Fruit fly (Drosophila melanogaster) whole organism, pupa: ENCODE results near the gene MsR2.

Source experiments
- CG10348 ChIP-seq: fragments of 200-800 bp; sonication (Bioruptor generic); IDR thresholded peaks from 2 replicates; pipeline ENCODE4 v1.3.6; 2022; ENCODE audit warnings: missing biosample characterization, missing genetic modification characterization
- CG12605 ChIP-seq: fragments of 200-800 bp; sonication (Bioruptor generic); IDR thresholded peaks from 2 replicates; pipeline ENCODE4 v1.3.6; 2022; ENCODE audit warnings: missing biosample characterization, missing genetic modification characterization
- CG13204 ChIP-seq: fragments of 200-800 bp; sonication (Bioruptor generic); optimal IDR thresholded peaks from 2 replicates; lab custom pipeline; 2018; ENCODE audit warnings: missing biosample characterization, mild to moderate bottlenecking, missing genetic modification characterization, moderate library complexity
- CG14655 ChIP-seq: fragments of 200-800 bp; sonication (Bioruptor generic); optimal IDR thresholded peaks from 3 replicates; lab custom pipeline; 2017; ENCODE audit warnings: mild to moderate bottlenecking, missing biosample characterization, missing genetic modification reagents, missing genetic modification characterization
- CG15710 ChIP-seq: fragments of 200-800 bp; sonication (Bioruptor generic); optimal IDR thresholded peaks from 2 replicates; lab custom pipeline; 2018; ENCODE audit warnings: missing biosample characterization, mild to moderate bottlenecking, missing genetic modification characterization, moderate library complexity
- CG17806 ChIP-seq: fragments of 200-800 bp; sonication (Bioruptor generic); optimal IDR thresholded peaks from 2 replicates; lab custom pipeline; 2018; ENCODE audit warnings: missing biosample characterization, mild to moderate bottlenecking, missing genetic modification characterization, moderate library complexity
- CG32121 ChIP-seq: fragments of 200-800 bp; sonication (Bioruptor generic); IDR thresholded peaks from 2 replicates; pipeline ENCODE4 v1.3.6; 2022; ENCODE audit warnings: missing biosample characterization, missing genetic modification characterization
- CG34367 ChIP-seq: fragments of 200-800 bp; sonication (Bioruptor generic); optimal IDR thresholded peaks from 2 replicates; lab custom pipeline; 2018; ENCODE audit warnings: missing biosample characterization, mild to moderate bottlenecking, missing genetic modification characterization
- CG4496 ChIP-seq: fragments of 200-800 bp; sonication (Bioruptor generic); IDR thresholded peaks from 3 replicates; pipeline ENCODE4 v1.3.6; 2022; ENCODE audit warnings: missing biosample characterization, missing genetic modification characterization
- CG8159 ChIP-seq: fragments of 200-800 bp; sonication (Bioruptor generic); optimal IDR thresholded peaks from 3 replicates; lab custom pipeline; 2018; ENCODE audit warnings: missing biosample characterization, mild to moderate bottlenecking, missing genetic modification characterization, moderate library complexity
- CG8301 ChIP-seq: fragments of 200-800 bp; sonication (Bioruptor generic); optimal IDR thresholded peaks from 2 replicates; lab custom pipeline; 2018; ENCODE audit warnings: missing biosample characterization, mild to moderate bottlenecking, missing genetic modification characterization
- CG9948 ChIP-seq: fragments of 200-800 bp; sonication (Bioruptor generic); optimal IDR thresholded peaks from 2 replicates; lab custom pipeline; 2018; ENCODE audit warnings: missing biosample characterization, mild to moderate bottlenecking, missing genetic modification characterization, moderate library complexity
- D1 ChIP-seq: fragments of 200-800 bp; sonication (Bioruptor generic); optimal IDR thresholded peaks from 2 replicates; lab custom pipeline; 2018; ENCODE audit warnings: missing biosample characterization, mild to moderate bottlenecking, missing genetic modification characterization, moderate library complexity
- EcR ChIP-seq: fragments of 200-800 bp; sonication (Bioruptor generic); optimal IDR thresholded peaks from 3 replicates; lab custom pipeline; 2019; ENCODE audit warnings: missing biosample characterization, missing genetic modification characterization, mild to moderate bottlenecking, moderate library complexity, missing genetic modification reagents
- Ets98B ChIP-seq: fragments of 200-800 bp; sonication (Bioruptor generic); IDR thresholded peaks from 2 replicates; pipeline ENCODE4 v1.3.6; 2022; ENCODE audit warnings: missing biosample characterization, missing genetic modification characterization
- Pif1A ChIP-seq: fragments of 200-800 bp; sonication (Bioruptor generic); optimal IDR thresholded peaks from 3 replicates; lab custom pipeline; 2016; ENCODE audit warnings: missing biosample characterization, missing genetic modification characterization
- Pif1B ChIP-seq: fragments of 200-800 bp; sonication (Bioruptor generic); optimal IDR thresholded peaks from 3 replicates; lab custom pipeline; 2016; ENCODE audit warnings: missing biosample characterization, missing genetic modification characterization
- Snoo ChIP-seq: fragments of 200-800 bp; sonication (Bioruptor generic); optimal IDR thresholded peaks from 3 replicates; lab custom pipeline; 2017; ENCODE audit warnings: missing biosample characterization, mild to moderate bottlenecking, missing genetic modification characterization, inconsistent platforms
- fd96Ca ChIP-seq: fragments of 200-800 bp; sonication (Bioruptor generic); IDR thresholded peaks from 3 replicates; pipeline ENCODE4 v1.3.6; 2022; ENCODE audit warnings: missing biosample characterization, missing genetic modification characterization
- gl ChIP-seq: fragments of 200-800 bp; sonication (Bioruptor generic); optimal IDR thresholded peaks from 2 replicates; lab custom pipeline; 2018; ENCODE audit warnings: missing biosample characterization, mild to moderate bottlenecking, missing genetic modification characterization
- rn ChIP-seq: fragments of 200-800 bp; sonication (Bioruptor generic); IDR thresholded peaks from 2 replicates; pipeline ENCODE4 v1.3.6; 2022; ENCODE audit warnings: missing biosample characterization, missing genetic modification characterization

MsR2 gene

DNA sequence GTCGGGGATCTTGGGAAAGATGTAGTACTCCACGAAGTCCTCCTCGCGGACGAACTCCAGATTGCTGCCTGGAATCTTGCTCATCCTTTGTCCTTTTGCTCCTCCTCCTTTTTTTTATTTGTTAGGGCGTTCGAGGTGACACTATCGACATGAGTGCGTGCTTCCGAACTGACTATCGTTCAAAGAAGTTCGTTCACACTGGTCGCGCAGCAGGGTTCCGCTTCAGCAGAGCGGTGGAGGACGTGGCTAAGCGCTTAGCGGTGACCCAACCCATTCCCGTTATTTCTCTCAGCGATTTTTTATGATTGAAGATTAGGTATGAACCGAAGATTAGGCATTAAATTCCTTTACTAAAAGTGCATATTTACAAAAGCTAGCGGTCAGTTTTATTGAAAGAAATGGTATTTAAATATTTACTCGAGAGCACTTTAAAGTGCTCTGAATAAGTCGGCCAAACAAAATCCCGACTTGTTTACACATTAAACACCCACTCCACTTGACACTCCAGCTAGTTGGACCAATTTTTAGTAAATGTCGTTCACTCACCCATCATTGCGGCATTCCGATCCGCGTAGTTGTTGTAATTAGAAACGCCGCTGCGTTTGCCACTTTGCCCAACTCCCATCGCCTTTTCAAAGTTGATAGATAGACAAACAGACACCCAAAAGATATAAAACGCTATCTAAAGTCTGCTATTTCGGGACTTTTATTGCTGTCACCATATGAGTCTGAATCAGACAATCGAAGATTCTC lies 16.8 kb upstream of the MsR2 start, which contains the start of the genes ecd and CG13806:
ecd (minus strand) TSS at position 166 of the 753 bp plus-strand sequence.
CG13806 (plus strand) TSS at position 703 of the 753 bp plus-strand sequence.
- TF ChIP-seq CG10348 (GFP tag; lab: Robert Waterston, UW) (no peak), Snoo (no peak), CG8301 (tag; lab: Kevin White, UChicago) (no peak), rn (GFP tag; lab: Robert Waterston, UW) (no peak), CG4496 (GFP tag; lab: Robert Waterston, UW) (0 out of 3 replicates have a peak, but pooled peaks have one; percentile 50), Pif1A (GFP tag; lab: Kevin White, UChicago) (no peak), CG34367 (tag; lab: Kevin White, UChicago) (no peak), CG8159 (no peak), CG32121 (GFP tag; lab: Robert Waterston, UW) (peak; percentile 19; the same call in 1 of the 2 replicates), CG13204 (GFP tag; lab: Kevin White, UChicago) (no peak), fd96Ca (GFP tag; lab: Robert Waterston, UW) (peak; percentile 37; the same call in 1 of the 3 replicates), EcR (GFP tag; lab: Kevin White, UChicago) (no peak), CG9948 (tag; lab: Kevin White, UChicago) (no peak), Ets98B (no peak), CG12605 (GFP tag; lab: Robert Waterston, UW) (no peak), D1 (tag; lab: Kevin White, UChicago) (no peak)
- TF ChIP-seq, all 21 proteins: peak for 3

DNA sequence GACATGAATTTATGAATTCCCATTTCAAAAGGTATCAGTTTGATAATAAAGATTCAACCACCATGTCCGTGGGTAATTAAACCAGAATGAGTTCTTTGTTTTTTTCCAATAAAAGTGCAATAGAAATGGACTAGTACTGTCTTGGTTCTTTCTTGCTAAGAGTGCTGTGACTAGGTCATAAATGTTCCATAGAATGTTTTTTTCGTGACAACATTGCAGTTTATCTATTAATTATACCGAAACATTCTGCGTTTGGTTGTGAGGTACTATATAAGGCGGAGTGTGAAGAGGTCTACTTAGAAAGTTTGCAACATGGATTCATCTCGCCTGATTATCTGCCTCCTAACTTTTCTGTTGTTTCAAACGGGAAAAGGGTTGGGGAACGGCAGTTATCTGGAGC lies 15.1 kb upstream of the MsR2 start, which contains the start of gene obst-I:
obst-I (plus strand) TSS at position 301 of the 400 bp plus-strand sequence.
- TF ChIP-seq EcR (GFP tag; lab: Kevin White, UChicago), result no peak
- TF ChIP-seq Snoo, result no peak
- TF ChIP-seq CG9948 (tag; lab: Kevin White, UChicago), result no peak
- no peak for TF ChIP-seq CG14655 (GFP tag; lab: Kevin White, UChicago)
- no peak for TF ChIP-seq CG10348 (GFP tag; lab: Robert Waterston, UW)
- no peak for TF ChIP-seq Pif1A (GFP tag; lab: Kevin White, UChicago)
- TF ChIP-seq CG34367 (tag; lab: Kevin White, UChicago), result no peak
- TF ChIP-seq CG32121 (GFP tag; lab: Robert Waterston, UW), result no peak
- no peak for TF ChIP-seq Pif1B
- TF ChIP-seq CG4496 (GFP tag; lab: Robert Waterston, UW), result no peak
- no peak for TF ChIP-seq CG13204 (GFP tag; lab: Kevin White, UChicago)
- TF ChIP-seq CG8301 (tag; lab: Kevin White, UChicago), result no peak
- no peak for TF ChIP-seq CG17806
- no peak for TF ChIP-seq CG8159
- no peak for TF ChIP-seq CG12605 (GFP tag; lab: Robert Waterston, UW)
- TF ChIP-seq D1 (tag; lab: Kevin White, UChicago), result no peak
- TF ChIP-seq gl (tag; lab: Kevin White, UChicago), result no peak
- no peak for TF ChIP-seq fd96Ca (GFP tag; lab: Robert Waterston, UW)

DNA sequence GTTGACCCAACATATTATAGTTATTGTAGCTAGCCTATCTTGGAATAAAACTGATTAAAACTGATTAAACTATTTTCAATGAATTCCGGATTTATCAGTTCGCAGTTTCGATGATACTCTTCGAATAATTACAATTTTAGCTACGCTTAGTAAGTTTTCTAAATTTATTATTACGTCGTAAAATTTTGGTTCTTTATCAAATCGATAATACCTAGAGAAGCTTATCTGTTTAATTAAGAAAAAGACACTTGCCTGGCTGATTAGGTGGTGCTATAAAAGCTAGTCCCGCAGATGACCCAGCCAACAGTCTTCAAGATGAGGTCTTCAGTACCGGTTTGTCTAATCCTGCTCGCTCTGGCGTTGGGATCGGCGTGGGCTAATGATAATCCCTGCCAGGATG lies 14.2 kb upstream of the MsR2 start, which contains the start of gene CG32302:
CG32302 (plus strand) TSS at position 301 of the 400 bp plus-strand sequence.
- TF ChIP-seq CG15710 (tag; lab: Kevin White, UChicago) (no peak), Pif1B (no peak), CG34367 (tag; lab: Kevin White, UChicago) (no peak), gl (tag; lab: Kevin White, UChicago) (no peak), fd96Ca (GFP tag; lab: Robert Waterston, UW) (no peak)

DNA sequence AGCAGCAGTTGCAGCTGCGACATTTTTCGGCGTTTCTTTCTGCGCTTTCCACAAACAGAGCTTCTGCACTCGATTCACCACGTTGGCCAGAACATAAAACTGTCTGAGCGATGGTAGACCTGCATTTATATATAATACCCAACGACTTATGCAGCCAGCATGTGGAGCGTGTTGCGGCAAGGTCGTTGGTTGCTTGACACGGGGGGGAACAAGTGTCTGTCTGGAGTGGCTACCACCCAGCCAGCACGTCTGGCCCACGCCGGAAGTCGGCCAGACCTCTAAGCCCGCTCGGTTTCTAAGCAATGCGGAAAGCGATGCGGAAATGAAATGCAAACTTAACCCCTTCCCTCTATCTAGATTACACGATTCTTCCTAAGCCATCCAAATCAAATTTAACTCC lies 10.0 kb upstream of the MsR2 start, which contains the start of gene yellow-g:
yellow-g (minus strand) TSS at position 101 of the 400 bp plus-strand sequence.
- TF ChIP-seq CG4496 (GFP tag; lab: Robert Waterston, UW) (no peak), CG13204 (GFP tag; lab: Kevin White, UChicago) (no peak)

DNA sequence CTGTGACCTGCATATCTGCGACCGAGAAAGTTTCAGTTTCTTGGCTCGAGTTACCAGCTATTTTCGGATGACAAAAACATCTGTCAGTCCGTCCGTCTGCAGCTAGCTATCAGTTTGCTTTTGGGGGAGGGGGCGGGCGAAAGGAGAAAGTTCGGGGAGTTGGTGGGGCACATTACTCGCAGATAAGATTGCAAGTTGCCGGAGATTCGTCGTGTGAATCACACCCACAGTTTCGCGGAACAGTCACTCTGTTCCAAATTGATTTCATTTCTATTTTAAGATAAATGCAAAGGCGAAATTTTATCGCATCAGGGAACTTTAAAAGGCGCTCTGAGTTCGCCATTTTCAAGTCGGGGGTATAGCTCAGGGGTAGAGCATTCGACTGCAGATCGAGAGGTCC lies 9.3 kb upstream of the MsR2 start:
- TF ChIP-seq CG8301 (tag; lab: Kevin White, UChicago) (no peak), D1 (tag; lab: Kevin White, UChicago) (no peak), CG12605 (GFP tag; lab: Robert Waterston, UW) (no peak), rn (GFP tag; lab: Robert Waterston, UW) (no peak), CG17806 (no peak), EcR (GFP tag; lab: Kevin White, UChicago) (no peak), CG10348 (GFP tag; lab: Robert Waterston, UW) (no peak), CG15710 (tag; lab: Kevin White, UChicago) (no peak), CG4496 (GFP tag; lab: Robert Waterston, UW) (no peak), CG32121 (GFP tag; lab: Robert Waterston, UW) (no peak), CG8159 (no peak), Pif1A (GFP tag; lab: Kevin White, UChicago) (no peak), Ets98B (no peak), CG14655 (GFP tag; lab: Kevin White, UChicago) (no peak), fd96Ca (GFP tag; lab: Robert Waterston, UW) (no peak)

DNA sequence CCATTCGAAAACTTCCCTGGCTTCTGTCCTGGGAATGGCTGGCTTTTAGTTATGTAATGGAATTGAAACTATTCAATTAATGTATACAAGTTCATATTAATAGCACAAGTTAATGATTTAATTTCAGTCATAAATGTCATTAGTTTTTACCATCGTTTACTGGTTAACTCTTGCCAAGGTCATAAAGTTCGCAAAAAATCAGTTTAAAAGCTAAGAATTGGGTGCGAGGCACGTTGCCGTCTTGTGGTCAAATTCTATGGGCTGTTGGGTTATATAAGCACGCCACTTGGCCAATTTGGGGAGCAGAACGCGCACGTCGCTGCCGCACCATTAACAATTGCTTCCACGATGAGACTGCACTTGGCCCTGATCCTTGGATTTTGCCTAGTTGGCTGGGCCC lies 6.4 kb upstream of the MsR2 start, which contains the start of gene yellow-g2:
yellow-g2 (plus strand) TSS at position 301 of the 400 bp plus-strand sequence.
- TF ChIP-seq CG14655 (GFP tag; lab: Kevin White, UChicago), result no peak
- no peak for TF ChIP-seq CG17806
- TF ChIP-seq Pif1A (GFP tag; lab: Kevin White, UChicago), result no peak
- TF ChIP-seq rn (GFP tag; lab: Robert Waterston, UW), result no peak
- no peak for TF ChIP-seq CG8159
- no peak for TF ChIP-seq fd96Ca (GFP tag; lab: Robert Waterston, UW)
- no peak for TF ChIP-seq gl (tag; lab: Kevin White, UChicago)
- TF ChIP-seq CG4496 (GFP tag; lab: Robert Waterston, UW), result no peak
- no peak for TF ChIP-seq CG8301 (tag; lab: Kevin White, UChicago)
- TF ChIP-seq EcR (GFP tag; lab: Kevin White, UChicago), result no peak
- TF ChIP-seq CG10348 (GFP tag; lab: Robert Waterston, UW), result no peak
- no peak for TF ChIP-seq CG9948 (tag; lab: Kevin White, UChicago)
- TF ChIP-seq CG34367 (tag; lab: Kevin White, UChicago), result no peak
- no peak for TF ChIP-seq CG13204 (GFP tag; lab: Kevin White, UChicago)
- TF ChIP-seq D1 (tag; lab: Kevin White, UChicago), result no peak
- no peak for TF ChIP-seq CG15710 (tag; lab: Kevin White, UChicago)
